Fruit fly (Drosophila melanogaster): ENCODE measurements around the gene CG43797.

CG43797 gene

DNA sequence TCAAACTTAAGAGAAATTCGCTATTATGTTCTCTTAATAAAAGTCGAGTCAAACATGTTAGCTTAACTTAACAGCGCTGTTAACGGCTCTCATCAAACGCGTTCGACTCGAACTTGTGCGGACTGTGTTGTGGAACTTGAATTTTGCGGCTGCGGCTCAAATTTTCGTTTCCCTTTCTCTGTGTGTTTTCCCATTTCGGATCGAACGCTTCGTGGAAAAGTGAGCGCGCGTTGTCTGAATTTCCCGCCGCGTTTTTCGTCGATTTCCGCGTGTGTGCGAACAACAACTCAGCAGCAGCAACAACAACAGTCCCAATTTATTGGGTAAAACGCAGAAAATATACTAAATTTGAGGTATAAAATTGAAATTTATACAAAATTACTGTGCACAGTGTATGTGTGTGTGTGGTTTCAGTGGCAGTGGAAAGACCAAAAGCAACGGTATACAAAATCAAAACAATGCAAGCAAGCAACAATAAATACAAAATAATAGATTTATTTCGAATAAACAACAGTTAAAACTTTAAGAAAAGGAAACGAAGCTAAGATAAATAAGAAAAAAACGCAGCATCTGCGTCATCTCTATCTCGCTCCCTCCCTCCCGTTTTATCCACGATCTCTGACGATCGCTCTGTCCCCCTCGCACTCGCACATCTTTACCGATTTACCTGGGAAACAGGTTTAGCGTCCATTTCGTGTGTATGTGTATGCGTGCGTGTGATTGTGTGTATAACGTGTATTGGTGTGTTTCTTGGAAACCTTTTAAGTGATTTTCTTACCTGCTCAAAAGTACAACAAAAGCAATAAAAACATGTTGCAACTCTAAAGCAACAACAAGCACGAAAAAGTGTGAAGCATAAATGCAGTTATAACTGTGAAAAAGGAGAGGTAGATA is 31.6 kb downstream of the CG43797 start, which contains the start of gene ed:
Gene ed, plus strand, starts transcription at position 175 of the 894 bp plus-strand sequence.
- no peak for TF ChIP-seq CG32121 (GFP tag; IDR thresholded peaks at IDR 0.05)
- 0 out of 2 replicates have a peak, but pooled peaks have one; percentile 13 for TF ChIP-seq CG12605 (GFP tag; IDR thresholded peaks at IDR 0.05)
- peak; percentile 11 for TF ChIP-seq CG8159 (tag; optimal IDR thresholded peaks at IDR 0.05)
- no peak for TF ChIP-seq fd96Ca (GFP tag; IDR thresholded peaks at IDR 0.05)
- no peak for TF ChIP-seq CG17806 (tag; optimal IDR thresholded peaks at IDR 0.05)
- peak; percentile 3 for TF ChIP-seq D1 (tag; optimal IDR thresholded peaks at IDR 0.05)
- no peak for TF ChIP-seq CG10348 (GFP tag; IDR thresholded peaks at IDR 0.05)
- TF ChIP-seq CG13204 (GFP tag; optimal IDR thresholded peaks at IDR 0.05), result no peak
- peak; percentile 2 for TF ChIP-seq CG14655 (GFP tag; optimal IDR thresholded peaks at IDR 0.05)
- no peak for TF ChIP-seq CG34367 (tag; optimal IDR thresholded peaks at IDR 0.05)
- peak; percentile 52 for TF ChIP-seq gl (tag; optimal IDR thresholded peaks at IDR 0.05)
- no peak for TF ChIP-seq Snoo (tag; optimal IDR thresholded peaks at IDR 0.05)
- no peak for TF ChIP-seq Pif1B (GFP tag; optimal IDR thresholded peaks at IDR 0.05)
- peak; percentile 24 for TF ChIP-seq EcR (GFP tag; optimal IDR thresholded peaks at IDR 0.05)

DNA sequence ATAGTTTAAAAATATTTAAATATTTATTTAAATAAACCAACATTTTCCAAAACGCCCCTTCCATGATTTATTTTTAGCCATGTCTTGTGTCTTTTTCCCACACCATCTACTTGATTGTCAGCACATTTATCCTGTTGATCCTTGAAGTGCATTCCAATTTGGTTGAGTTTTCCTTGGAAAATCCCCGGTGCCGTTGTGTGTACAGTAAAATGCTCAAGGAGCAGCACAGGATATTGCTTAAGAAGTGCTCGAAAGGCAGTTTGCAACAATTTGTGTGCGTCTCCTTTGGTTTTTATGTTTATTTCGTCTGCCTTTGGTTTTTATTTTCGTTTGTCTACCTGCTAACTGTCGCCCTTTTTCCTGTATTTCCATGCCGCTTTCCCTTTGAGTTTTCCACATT is 34.5 kb downstream of the CG43797 start:
- TF ChIP-seq Snoo (tag; optimal IDR thresholded peaks at IDR 0.05) (no peak), CG32121 (GFP tag; IDR thresholded peaks at IDR 0.05) (no peak), CG12605 (GFP tag; IDR thresholded peaks at IDR 0.05) (no peak), CG14655 (GFP tag; optimal IDR thresholded peaks at IDR 0.05) (no peak), D1 (tag; optimal IDR thresholded peaks at IDR 0.05) (no peak), gl (tag; optimal IDR thresholded peaks at IDR 0.05) (no peak), CG17806 (tag; optimal IDR thresholded peaks at IDR 0.05) (no peak), Pif1A (GFP tag; optimal IDR thresholded peaks at IDR 0.05) (no peak), CG4496 (GFP tag; IDR thresholded peaks at IDR 0.05) (no peak)

DNA sequence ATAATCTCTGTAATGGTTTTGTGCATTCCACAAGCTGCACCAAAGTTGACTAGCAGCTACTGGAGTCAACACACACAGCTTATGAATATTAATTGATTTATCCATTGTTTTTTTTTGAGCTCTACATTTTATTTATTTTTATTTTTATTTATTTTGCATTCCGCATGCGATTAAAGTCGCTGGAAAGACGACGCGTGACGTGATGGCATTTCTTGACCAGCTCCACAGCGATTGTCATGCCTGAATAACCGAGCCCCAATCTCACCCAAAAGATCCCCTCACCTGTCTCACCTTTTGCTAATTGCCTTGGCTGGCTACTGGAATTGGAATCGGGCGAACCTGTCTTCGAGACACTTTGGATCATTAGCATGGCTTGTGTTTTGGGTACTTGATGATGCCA is 36.5 kb downstream of the CG43797 start:
- TF ChIP-seq CG32121 (GFP tag; IDR thresholded peaks at IDR 0.05) (no peak), CG13204 (GFP tag; optimal IDR thresholded peaks at IDR 0.05) (no peak), Ets98B (GFP tag; IDR thresholded peaks at IDR 0.05) (no peak), CG17806 (tag; optimal IDR thresholded peaks at IDR 0.05) (no peak), D1 (tag; optimal IDR thresholded peaks at IDR 0.05) (no peak), CG9948 (tag; optimal IDR thresholded peaks at IDR 0.05) (no peak)

DNA sequence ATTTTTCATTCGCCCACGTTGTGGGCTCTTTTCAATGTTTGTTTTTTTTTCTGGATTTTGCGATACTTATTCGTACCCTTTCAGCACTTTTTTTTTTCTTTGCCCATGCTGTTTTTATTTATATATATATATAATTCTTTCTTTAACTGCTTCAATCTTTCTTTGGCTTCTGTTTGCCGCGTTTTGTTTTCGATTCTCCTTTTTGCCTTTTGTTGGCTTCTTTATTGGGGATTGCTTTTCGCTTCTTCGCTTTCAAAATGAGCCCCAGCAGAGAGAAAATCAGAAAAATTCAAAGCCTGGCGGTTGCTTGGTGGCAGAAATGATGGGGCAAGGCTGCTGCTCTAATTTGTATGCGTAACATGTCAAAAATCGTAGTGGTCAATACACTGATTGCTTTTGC is 37.2 kb downstream of the CG43797 start:
- no peak for TF ChIP-seq gl (tag; optimal IDR thresholded peaks at IDR 0.05)
- no peak for TF ChIP-seq fd96Ca (GFP tag; IDR thresholded peaks at IDR 0.05)
- no peak for TF ChIP-seq CG17806 (tag; optimal IDR thresholded peaks at IDR 0.05)
- TF ChIP-seq Pif1B (GFP tag; optimal IDR thresholded peaks at IDR 0.05), result no peak
- TF ChIP-seq Pif1A (GFP tag; optimal IDR thresholded peaks at IDR 0.05), result no peak
- no peak for TF ChIP-seq rn (GFP tag; IDR thresholded peaks at IDR 0.05)
- no peak for TF ChIP-seq CG13204 (GFP tag; optimal IDR thresholded peaks at IDR 0.05)
- no peak for TF ChIP-seq CG8159 (tag; optimal IDR thresholded peaks at IDR 0.05)
- no peak for TF ChIP-seq Ets98B (GFP tag; IDR thresholded peaks at IDR 0.05)
- TF ChIP-seq CG34367 (tag; optimal IDR thresholded peaks at IDR 0.05), result no peak
- no peak for TF ChIP-seq D1 (tag; optimal IDR thresholded peaks at IDR 0.05)
- TF ChIP-seq Snoo (tag; optimal IDR thresholded peaks at IDR 0.05), result no peak
- TF ChIP-seq EcR (GFP tag; optimal IDR thresholded peaks at IDR 0.05), result no peak
- TF ChIP-seq CG12605 (GFP tag; IDR thresholded peaks at IDR 0.05), result no peak
- no peak for TF ChIP-seq CG14655 (GFP tag; optimal IDR thresholded peaks at IDR 0.05)
- TF ChIP-seq CG9948 (tag; optimal IDR thresholded peaks at IDR 0.05), result no peak

DNA sequence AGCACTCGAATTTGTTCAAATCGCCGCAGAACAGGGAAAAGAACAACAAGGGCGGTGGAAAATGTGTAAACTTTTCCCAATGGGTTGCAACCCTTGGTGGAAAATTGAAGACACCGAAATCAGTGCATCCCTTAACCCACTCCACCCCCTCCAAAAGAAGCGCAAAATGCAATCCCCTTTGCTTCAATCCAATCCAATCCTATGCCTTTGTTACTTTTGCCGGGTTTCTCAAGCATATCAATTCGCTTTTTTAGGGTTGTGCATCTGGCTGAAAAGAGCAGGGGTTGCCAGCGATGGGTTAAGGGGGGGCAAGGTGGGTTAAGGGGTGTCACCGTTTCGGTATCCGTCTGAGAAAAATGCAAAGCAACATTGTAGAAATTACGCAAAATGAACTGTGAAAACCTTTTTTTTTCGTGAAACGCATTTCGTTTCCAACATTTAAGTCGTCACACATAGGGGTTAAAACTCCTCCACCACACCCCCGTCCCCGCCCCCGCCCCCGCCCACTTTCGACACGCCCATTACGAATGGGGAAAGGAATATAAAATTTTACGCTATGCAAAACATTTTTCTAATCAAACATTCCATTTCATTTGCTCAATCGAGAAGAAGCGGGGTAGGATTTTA is 38.4 kb downstream of the CG43797 start:
- TF ChIP-seq Pif1B (GFP tag; optimal IDR thresholded peaks at IDR 0.05), result no peak
- no peak for TF ChIP-seq Ets98B (GFP tag; IDR thresholded peaks at IDR 0.05)
- no peak for TF ChIP-seq gl (tag; optimal IDR thresholded peaks at IDR 0.05)
- no peak for TF ChIP-seq CG13204 (GFP tag; optimal IDR thresholded peaks at IDR 0.05)
- TF ChIP-seq CG12605 (GFP tag; IDR thresholded peaks at IDR 0.05), result no peak

DNA sequence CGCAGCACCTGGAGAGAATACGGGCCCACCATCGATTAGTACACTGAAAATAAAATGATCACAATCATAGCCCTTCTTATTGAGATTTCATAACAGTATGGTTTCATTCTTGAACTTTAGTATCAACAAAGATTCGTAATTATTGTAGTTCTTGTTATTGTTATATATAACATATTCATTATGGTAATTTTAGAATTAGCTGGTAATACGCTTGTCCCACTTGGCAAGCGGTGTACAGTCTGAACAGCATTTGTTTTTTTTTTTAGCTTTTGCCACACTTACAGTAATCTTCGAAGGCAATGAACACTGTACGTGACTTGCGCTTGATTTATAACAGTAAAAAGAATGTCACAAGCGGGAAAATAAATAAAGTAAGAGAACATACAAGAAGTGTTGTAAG is 43.2 kb downstream of the CG43797 start:
- no peak for TF ChIP-seq Ets98B (GFP tag; IDR thresholded peaks at IDR 0.05)
- TF ChIP-seq CG13204 (GFP tag; optimal IDR thresholded peaks at IDR 0.05), result no peak

DNA sequence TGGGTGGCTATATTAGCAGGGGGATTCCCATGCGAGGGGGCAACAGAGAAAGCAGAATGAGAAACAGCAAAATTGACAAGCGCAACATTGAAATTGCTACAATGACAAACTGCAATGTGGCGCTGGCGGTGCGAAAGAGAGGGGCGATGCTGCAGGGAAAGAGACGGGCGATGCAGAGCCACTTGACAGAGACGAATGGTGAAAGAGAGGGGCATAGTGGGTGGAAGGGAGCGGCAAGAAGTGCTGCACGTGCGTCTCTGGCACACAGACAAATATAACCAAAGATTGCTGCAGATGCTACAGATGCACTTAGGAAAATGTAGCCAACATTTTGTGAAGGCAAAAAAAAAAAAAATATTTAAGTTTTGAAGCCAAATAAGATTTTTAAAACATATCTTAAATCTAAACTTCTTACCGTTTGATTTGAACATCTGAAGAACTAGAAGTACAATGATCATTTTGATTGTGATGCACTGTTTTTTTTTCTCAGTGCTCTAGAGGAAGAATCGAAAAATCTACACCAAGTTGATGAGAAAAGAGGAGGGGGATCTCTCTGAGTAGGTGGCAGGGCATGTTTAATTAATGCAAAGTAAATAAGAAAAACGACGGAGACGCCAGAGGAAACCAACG is 45.5 kb downstream of the CG43797 start:
- TF ChIP-seq CG34367 (tag; optimal IDR thresholded peaks at IDR 0.05), result peak; percentile 56
- peak; percentile 58 for TF ChIP-seq CG32121 (GFP tag; IDR thresholded peaks at IDR 0.05)
- peak; percentile 73 for TF ChIP-seq CG8159 (tag; optimal IDR thresholded peaks at IDR 0.05)
- no peak for TF ChIP-seq CG10348 (GFP tag; IDR thresholded peaks at IDR 0.05)
- TF ChIP-seq Snoo (tag; optimal IDR thresholded peaks at IDR 0.05), result peak; percentile 13
- no peak for TF ChIP-seq D1 (tag; optimal IDR thresholded peaks at IDR 0.05)
- peak; percentile 78 for TF ChIP-seq CG4496 (GFP tag; IDR thresholded peaks at IDR 0.05)
- peak; percentile 50 for TF ChIP-seq Pif1A (GFP tag; optimal IDR thresholded peaks at IDR 0.05)
- peak; percentile 68 for TF ChIP-seq CG14655 (GFP tag; optimal IDR thresholded peaks at IDR 0.05)
- TF ChIP-seq CG12605 (GFP tag; IDR thresholded peaks at IDR 0.05), result no peak; the same call in 1 of the 2 replicates
- peak; percentile 29; the same call in 1 of the 2 replicates for TF ChIP-seq rn (GFP tag; IDR thresholded peaks at IDR 0.05)
- TF ChIP-seq CG9948 (tag; optimal IDR thresholded peaks at IDR 0.05), result peak; percentile 74
- TF ChIP-seq CG15710 (tag; optimal IDR thresholded peaks at IDR 0.05), result peak; percentile 78
- no peak for TF ChIP-seq EcR (GFP tag; optimal IDR thresholded peaks at IDR 0.05)
- TF ChIP-seq CG17806 (tag; optimal IDR thresholded peaks at IDR 0.05), result peak; percentile 70
- peak; percentile 64 for TF ChIP-seq CG8301 (tag; optimal IDR thresholded peaks at IDR 0.05)
- TF ChIP-seq Pif1B (GFP tag; optimal IDR thresholded peaks at IDR 0.05), result peak; percentile 56
- peak; percentile 58; the same call in 1 of the 2 replicates for TF ChIP-seq Ets98B (GFP tag; IDR thresholded peaks at IDR 0.05)
- peak; percentile 29 for TF ChIP-seq CG13204 (GFP tag; optimal IDR thresholded peaks at IDR 0.05)
- no peak for TF ChIP-seq gl (tag; optimal IDR thresholded peaks at IDR 0.05)
- peak; percentile 55; the same call in 2 of the 3 replicates for TF ChIP-seq fd96Ca (GFP tag; IDR thresholded peaks at IDR 0.05)
